Fruit fly (Drosophila melanogaster): Measurements from ENCODE around the gene Atet.

dm6 chr2L:4286675-4287074 lies 47.0 kb upstream of the Atet start:
- TF ChIP-seq ttk (optimal IDR thresholded peaks at IDR 0.05) = no peak
- no peak for TF ChIP-seq h (optimal IDR thresholded peaks at IDR 0.05)
- TF ChIP-seq psq (optimal IDR thresholded peaks at IDR 0.05) = no peak
- no peak for TF ChIP-seq insv (optimal IDR thresholded peaks at IDR 0.05)
- no peak for TF ChIP-seq Sin3A (optimal IDR thresholded peaks at IDR 0.05)
- TF ChIP-seq Myc (optimal IDR thresholded peaks at IDR 0.05) = no peak
